Fruit fly (Drosophila melanogaster) whole organism, prepupa: ENCODE data around the gene Dic4.

Experiments
- Blimp-1 ChIP-seq: fragments of 200-800 bp; sonication (Bioruptor generic); optimal IDR thresholded peaks from 3 replicates; lab custom pipeline; 2017; ENCODE audit warnings: missing biosample characterization, missing genetic modification characterization, mild to moderate bottlenecking, moderate library complexity, missing genetic modification reagents
- CG10631 ChIP-seq: fragments of 200-800 bp; sonication (Bioruptor generic); optimal IDR thresholded peaks from 2 replicates; lab custom pipeline; 2016; ENCODE audit warnings: missing biosample characterization, missing genetic modification characterization
- CG10669 ChIP-seq: fragments of 200-800 bp; sonication (Bioruptor generic); optimal IDR thresholded peaks from 3 replicates; lab custom pipeline; 2018; ENCODE audit warnings: missing biosample characterization, mild to moderate bottlenecking, missing genetic modification characterization, moderate library complexity
- CG11294 ChIP-seq: fragments of 200-800 bp; sonication (Bioruptor generic); IDR thresholded peaks from 2 replicates; pipeline ENCODE4 v1.3.6; 2022; ENCODE audit warnings: missing biosample characterization, missing genetic modification characterization
- CG11762 ChIP-seq: fragments of 200-800 bp; sonication (Bioruptor generic); optimal IDR thresholded peaks from 3 replicates; lab custom pipeline; 2016; ENCODE audit warnings: missing biosample characterization, missing genetic modification characterization; ENCODE audit not compliant: insufficient read depth
- CG15336 ChIP-seq: fragments of 200-800 bp; sonication (Bioruptor generic); IDR thresholded peaks from 2 replicates; pipeline ENCODE4 v1.3.6; 2022; ENCODE audit warnings: missing biosample characterization, missing genetic modification characterization
- CG1621 ChIP-seq: fragments of 200-800 bp; sonication (Bioruptor generic); optimal IDR thresholded peaks from 3 replicates; lab custom pipeline; 2018; ENCODE audit warnings: missing biosample characterization, mild to moderate bottlenecking, missing genetic modification characterization
- CG3032 ChIP-seq: fragments of 200-800 bp; optimal IDR thresholded peaks from 2 replicates; lab custom pipeline; 2019; ENCODE audit warnings: missing biosample characterization, mild to moderate bottlenecking, missing genetic modification characterization, moderate library complexity
- CG31627 ChIP-seq: fragments of 200-800 bp; sonication (Bioruptor generic); optimal IDR thresholded peaks from 3 replicates; lab custom pipeline; 2016; ENCODE audit warnings: missing biosample characterization, missing genetic modification characterization
- CG32006 ChIP-seq: fragments of 200-800 bp; sonication (Bioruptor generic); optimal IDR thresholded peaks from 3 replicates; lab custom pipeline; 2017; ENCODE audit warnings: missing biosample characterization, mild to moderate bottlenecking, missing genetic modification characterization
- CG3919 ChIP-seq: fragments of 200-800 bp; sonication (Bioruptor generic); optimal IDR thresholded peaks from 3 replicates; lab custom pipeline; 2016; ENCODE audit warnings: missing biosample characterization, missing genetic modification characterization
- CG4318 ChIP-seq: fragments of 200-800 bp; sonication (Bioruptor generic); optimal IDR thresholded peaks from 3 replicates; lab custom pipeline; 2017; ENCODE audit warnings: missing biosample characterization, mild to moderate bottlenecking, missing genetic modification characterization
- CG6276 ChIP-seq: fragments of 200-800 bp; sonication (Bioruptor generic); optimal IDR thresholded peaks from 2 replicates; lab custom pipeline; 2017; ENCODE audit warnings: missing biosample characterization, mild to moderate bottlenecking, missing genetic modification characterization
- CG6792 ChIP-seq: fragments of 200-800 bp; sonication (Bioruptor generic); optimal IDR thresholded peaks from 3 replicates; lab custom pipeline; 2016; ENCODE audit warnings: missing biosample characterization, missing genetic modification characterization
- CG6808 ChIP-seq: fragments of 200-800 bp; sonication (Bioruptor generic); optimal IDR thresholded peaks from 3 replicates; lab custom pipeline; 2017; ENCODE audit warnings: missing biosample characterization, missing genetic modification characterization, mild to moderate bottlenecking, moderate library complexity, missing genetic modification reagents
- CG6854 ChIP-seq: fragments of 200-800 bp; sonication (Bioruptor generic); optimal IDR thresholded peaks from 2 replicates; lab custom pipeline; 2017; ENCODE audit warnings: missing biosample characterization, mild to moderate bottlenecking, missing genetic modification characterization
- CG7368 ChIP-seq: fragments of 200-800 bp; sonication (Bioruptor generic); optimal IDR thresholded peaks from 3 replicates; lab custom pipeline; 2016; ENCODE audit warnings: missing biosample characterization, missing genetic modification characterization
- CG8119 ChIP-seq: fragments of 200-800 bp; sonication (Bioruptor generic); IDR thresholded peaks from 3 replicates; pipeline ENCODE4 v1.3.6; 2022; ENCODE audit warnings: missing biosample characterization, missing genetic modification characterization
- CG8632 ChIP-seq: fragments of 200-800 bp; sonication (Bioruptor generic); optimal IDR thresholded peaks from 3 replicates; lab custom pipeline; 2016; ENCODE audit warnings: missing biosample characterization, missing genetic modification characterization
- Eip93F ChIP-seq: fragments of 200-800 bp; sonication (Bioruptor generic); optimal IDR thresholded peaks from 2 replicates; lab custom pipeline; 2016; ENCODE audit warnings: missing biosample characterization, mild to moderate bottlenecking, missing genetic modification characterization
- Ets21C ChIP-seq: fragments of 200-800 bp; sonication (Bioruptor generic); optimal IDR thresholded peaks from 3 replicates; lab custom pipeline; 2016; ENCODE audit warnings: missing biosample characterization, missing genetic modification characterization
- Ets96B ChIP-seq: fragments of 200-800 bp; optimal IDR thresholded peaks from 2 replicates; lab custom pipeline; 2019; ENCODE audit warnings: missing biosample characterization, mild to moderate bottlenecking, missing genetic modification characterization, moderate library complexity
- Hr38 ChIP-seq: sonication (Bioruptor generic); optimal IDR thresholded peaks from 2 replicates; lab custom pipeline; 2016; ENCODE audit warnings: missing biosample characterization, missing genetic modification characterization
- Hr39 ChIP-seq: fragments of 200-800 bp; sonication (Bioruptor generic); optimal IDR thresholded peaks from 2 replicates; lab custom pipeline; 2016; ENCODE audit warnings: missing biosample characterization, missing genetic modification characterization
- Hr4 ChIP-seq: fragments of 200-800 bp; sonication (Bioruptor generic); optimal IDR thresholded peaks from 3 replicates; lab custom pipeline; 2016; ENCODE audit warnings: missing biosample characterization, missing genetic modification characterization
- Lpt ChIP-seq: fragments of 200-800 bp; sonication (Bioruptor generic); optimal IDR thresholded peaks from 3 replicates; lab custom pipeline; 2016; ENCODE audit warnings: missing biosample characterization, missing genetic modification characterization
- OdsH ChIP-seq: fragments of 200-800 bp; sonication (Bioruptor generic); optimal IDR thresholded peaks from 3 replicates; lab custom pipeline; 2016; ENCODE audit warnings: missing biosample characterization, missing genetic modification characterization
- Smox ChIP-seq: fragments of 200-800 bp; sonication (Bioruptor generic); optimal IDR thresholded peaks from 3 replicates; lab custom pipeline; 2016; ENCODE audit warnings: missing biosample characterization, missing genetic modification characterization
- Sox102F ChIP-seq: fragments of 200-800 bp; sonication (Bioruptor generic); optimal IDR thresholded peaks from 2 replicates; lab custom pipeline; 2016; ENCODE audit warnings: missing biosample characterization, mild to moderate bottlenecking, missing genetic modification characterization
- Sox14 ChIP-seq: fragments of 200-800 bp; sonication (Bioruptor generic); optimal IDR thresholded peaks from 3 replicates; lab custom pipeline; 2016; ENCODE audit warnings: missing biosample characterization, missing genetic modification characterization
- Sox15 ChIP-seq: fragments of 200-800 bp; sonication (Bioruptor generic); optimal IDR thresholded peaks from 3 replicates; lab custom pipeline; 2016; ENCODE audit warnings: missing biosample characterization, missing genetic modification characterization
- achi ChIP-seq: fragments of 200-800 bp; sonication (Bioruptor generic); optimal IDR thresholded peaks from 3 replicates; lab custom pipeline; 2016; ENCODE audit warnings: missing biosample characterization, missing genetic modification characterization
- acj6 ChIP-seq: fragments of 200-800 bp; sonication (Bioruptor generic); optimal IDR thresholded peaks from 3 replicates; lab custom pipeline; 2016; ENCODE audit warnings: missing biosample characterization, missing genetic modification characterization
- cyc ChIP-seq: fragments of 200-800 bp; sonication (Bioruptor generic); optimal IDR thresholded peaks from 3 replicates; lab custom pipeline; 2016; ENCODE audit warnings: missing biosample characterization, missing genetic modification characterization
- dac ChIP-seq: fragments of 200-800 bp; sonication (Bioruptor generic); optimal IDR thresholded peaks from 2 replicates; lab custom pipeline; 2017; ENCODE audit warnings: missing biosample characterization, mild to moderate bottlenecking, missing genetic modification characterization
- dsx ChIP-seq: fragments of 200-800 bp; optimal IDR thresholded peaks from 3 replicates; lab custom pipeline; 2019; ENCODE audit warnings: missing biosample characterization, mild to moderate bottlenecking, missing genetic modification characterization, moderate library complexity; ENCODE audit not compliant: poor library complexity, severe bottlenecking
- esn ChIP-seq: fragments of 200-800 bp; sonication (Bioruptor generic); optimal IDR thresholded peaks from 2 replicates; lab custom pipeline; 2016; ENCODE audit warnings: missing biosample characterization, mild to moderate bottlenecking, missing genetic modification characterization, moderate library complexity
- fd59A ChIP-seq: fragments of 200-800 bp; sonication (Bioruptor generic); optimal IDR thresholded peaks from 2 replicates; lab custom pipeline; 2017; ENCODE audit warnings: missing biosample characterization, mild to moderate bottlenecking, missing genetic modification characterization, missing genetic modification reagents
- fd85E ChIP-seq: fragments of 200-800 bp; sonication (Bioruptor generic); optimal IDR thresholded peaks from 3 replicates; lab custom pipeline; 2016; ENCODE audit warnings: missing biosample characterization, missing genetic modification characterization
- fkh ChIP-seq: fragments of 200-800 bp; sonication (Bioruptor generic); optimal IDR thresholded peaks from 3 replicates; lab custom pipeline; 2017; ENCODE audit warnings: missing biosample characterization, mild to moderate bottlenecking, missing genetic modification characterization, moderate library complexity
- lz ChIP-seq: fragments of 200-800 bp; sonication (Bioruptor generic); optimal IDR thresholded peaks from 3 replicates; lab custom pipeline; 2016; ENCODE audit warnings: missing biosample characterization, missing genetic modification characterization
- net ChIP-seq: fragments of 200-800 bp; sonication (Bioruptor generic); optimal IDR thresholded peaks from 3 replicates; lab custom pipeline; 2016; ENCODE audit warnings: missing biosample characterization, missing genetic modification characterization
- salr ChIP-seq, 2 experiments: fragments of 200-800 bp; sonication (Bioruptor generic); optimal IDR thresholded peaks; 3 replicates each; lab custom pipeline; 2016 to 2018; ENCODE audit warnings: missing biosample characterization in 2 of 2, missing genetic modification characterization in 2 of 2, mild to moderate bottlenecking in 1 of 2
- spab ChIP-seq: fragments of 200-800 bp; sonication (Bioruptor generic); optimal IDR thresholded peaks from 2 replicates; lab custom pipeline; 2017; ENCODE audit warnings: missing biosample characterization, mild to moderate bottlenecking, missing genetic modification characterization, missing genetic modification reagents
- ss ChIP-seq, 2 experiments: fragments of 200-800 bp; sonication (Bioruptor generic); optimal IDR thresholded peaks; 2 replicates in 1 of 2; 3 replicates in 1 of 2; lab custom pipeline; 2017 to 2018; ENCODE audit warnings: mild to moderate bottlenecking in 2 of 2, missing biosample characterization in 2 of 2, missing genetic modification characterization in 2 of 2, moderate library complexity in 1 of 2
- svp ChIP-seq: fragments of 200-800 bp; sonication (Bioruptor generic); peaks from one replicate; lab custom pipeline; 2016; ENCODE audit warnings: missing biosample characterization, missing genetic modification characterization
- topi ChIP-seq: fragments of 200-800 bp; sonication (Bioruptor generic); optimal IDR thresholded peaks from 3 replicates; lab custom pipeline; 2016; ENCODE audit warnings: missing biosample characterization, missing genetic modification characterization
- vri ChIP-seq: fragments of 200-800 bp; sonication (Bioruptor generic); optimal IDR thresholded peaks from 3 replicates; lab custom pipeline; 2016; ENCODE audit warnings: missing biosample characterization, mild to moderate bottlenecking, missing genetic modification characterization

Dic4 gene

DNA sequence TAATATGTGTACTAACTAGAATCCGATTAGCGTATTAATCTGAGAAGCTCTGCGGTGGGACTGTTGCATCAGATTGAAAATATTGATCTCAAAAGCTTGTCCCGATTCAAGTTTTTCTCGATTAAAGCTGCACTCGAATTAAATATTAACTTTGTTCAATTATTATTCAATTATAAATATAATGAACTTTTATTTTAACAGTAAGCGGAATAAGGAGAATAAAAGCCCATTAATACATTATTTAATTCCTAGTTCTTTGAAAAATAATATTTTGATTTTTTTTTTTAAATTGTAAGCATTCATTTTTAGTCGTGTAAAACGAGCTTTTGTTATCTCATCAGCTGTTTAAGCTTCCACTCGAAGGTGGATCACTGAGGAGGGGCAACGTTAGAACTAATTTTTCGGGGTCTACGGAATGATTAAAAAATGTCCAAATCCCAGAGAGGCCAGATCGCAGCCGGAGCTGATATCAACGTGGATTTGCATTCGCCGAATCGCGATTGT is 22.8 kb downstream of the Dic4 start, which contains the start of the genes GNBP2 and GNBP1 (continued):
- TF ChIP-seq Hr38 (no peak), fd59A (GFP tag; lab: Kevin White, UChicago) (peak; percentile 51), CG4318 (peak; percentile 55), CG6808 (no peak), Sox14 (GFP tag; lab: Kevin White, UChicago) (peak; percentile 70), dac (GFP tag; lab: Kevin White, UChicago) (no peak), Smox (peak; percentile 82), salr (GFP tag; optimal IDR thresholded peaks at IDR 0.05; lab: Kevin White, UChicago) (peak in 1 of 2 experiments; percentile 83)

DNA sequence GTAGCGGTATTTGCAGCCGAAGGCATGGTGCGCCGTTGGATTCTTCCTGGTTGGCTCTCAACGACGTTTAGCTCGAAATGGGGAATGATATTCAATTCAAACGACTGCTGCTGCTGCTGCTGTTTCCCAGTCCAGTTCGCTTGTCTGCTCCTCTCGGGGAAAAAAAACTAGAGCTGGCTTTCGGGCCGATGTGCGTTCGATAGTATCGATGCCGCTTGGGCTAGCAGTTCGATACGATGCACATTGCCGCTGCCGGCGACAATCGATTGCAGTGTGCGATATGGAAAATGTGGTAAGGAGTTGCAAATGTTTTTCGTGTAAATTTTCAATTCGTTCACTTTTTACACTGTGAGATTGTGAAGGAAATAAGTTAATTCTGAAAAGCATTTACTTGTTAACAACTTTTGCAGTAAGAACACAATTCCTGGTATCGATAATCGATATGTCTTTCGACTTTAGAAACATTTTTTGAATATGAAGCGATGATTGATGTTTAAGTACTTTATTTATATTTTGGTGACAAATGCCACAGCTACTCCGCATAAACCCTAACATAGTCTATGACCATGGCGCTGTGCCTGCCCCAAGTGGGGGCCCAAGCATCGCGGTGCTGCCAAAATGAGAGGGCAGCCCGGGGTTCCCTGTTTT is 25.1 kb downstream of the Dic4 start, which contains the start of gene Capr:
Gene Capr (minus strand): TSS at position 339 of the 648 bp plus-strand sequence.
- TF ChIP-seq Sox14 (GFP tag; lab: Kevin White, UChicago) (peak; percentile 44), CG6854 (peak; percentile 23), Hr39 (GFP tag; lab: Kevin White, UChicago) (peak; percentile 19), ss (GFP tag; optimal IDR thresholded peaks at IDR 0.05; lab: Kevin White, UChicago) (peak in 1 of 2 experiments; percentile 14), CG11294 (GFP tag; lab: Robert Waterston, UW) (no peak), Eip93F (GFP tag; lab: Kevin White, UChicago) (no peak), Ets96B (no peak), CG8119 (GFP tag; lab: Robert Waterston, UW) (no peak), fkh (GFP tag; lab: Kevin White, UChicago) (no peak), achi (GFP tag; lab: Kevin White, UChicago) (no peak), CG32006 (GFP tag; lab: Kevin White, UChicago) (no peak), Sox102F (GFP tag; lab: Kevin White, UChicago) (no peak), cyc (peak; percentile 40), fd59A (GFP tag; lab: Kevin White, UChicago) (no peak), Blimp-1 (GFP tag; lab: Kevin White, UChicago) (no peak), spab (GFP tag; lab: Kevin White, UChicago) (no peak), CG4318 (no peak), OdsH (GFP tag; lab: Kevin White, UChicago) (peak; percentile 20), CG6792 (GFP tag; lab: Kevin White, UChicago) (no peak), Hr4 (GFP tag; lab: Kevin White, UChicago) (no peak), CG3919 (GFP tag; lab: Kevin White, UChicago) (peak; percentile 67), CG8632 (GFP tag; lab: Kevin White, UChicago) (no peak), CG3032 (tag; lab: Kevin White, UChicago) (peak; percentile 29), CG6276 (GFP tag; lab: Kevin White, UChicago) (no peak), Ets21C (GFP tag; lab: Kevin White, UChicago) (peak; percentile 34), Smox (no peak), CG15336 (GFP tag; lab: Robert Waterston, UW) (no peak), svp (GFP tag; lab: Kevin White, UChicago) (peak; percentile 61), CG11762 (GFP tag; lab: Kevin White, UChicago) (no peak), net (no peak), fd85E (no peak), CG31627 (peak; percentile 45), topi (GFP tag; lab: Kevin White, UChicago) (peak; percentile 45), lz (peak; percentile 50), vri (GFP tag; lab: Kevin White, UChicago) (no peak), CG10631 (GFP tag; lab: Kevin White, UChicago) (no peak), esn (peak; percentile 64), CG1621 (tag; lab: Kevin White, UChicago) (no peak), Hr38 (no peak), CG7368 (no peak), CG10669 (GFP tag; lab: Kevin White, UChicago) (no peak), dsx (GFP tag; lab: Kevin White, UChicago) (peak; percentile 5), acj6 (no peak), Sox15 (no peak), Lpt (GFP tag; lab: Kevin White, UChicago) (no peak)
